Fruit fly (Drosophila melanogaster): ENCODE data around the gene Sf3b3.
A peak's percentile ranks its signal among the peaks of the same experiment; 100 is the strongest.

The Sf3b3 gene

DNA sequence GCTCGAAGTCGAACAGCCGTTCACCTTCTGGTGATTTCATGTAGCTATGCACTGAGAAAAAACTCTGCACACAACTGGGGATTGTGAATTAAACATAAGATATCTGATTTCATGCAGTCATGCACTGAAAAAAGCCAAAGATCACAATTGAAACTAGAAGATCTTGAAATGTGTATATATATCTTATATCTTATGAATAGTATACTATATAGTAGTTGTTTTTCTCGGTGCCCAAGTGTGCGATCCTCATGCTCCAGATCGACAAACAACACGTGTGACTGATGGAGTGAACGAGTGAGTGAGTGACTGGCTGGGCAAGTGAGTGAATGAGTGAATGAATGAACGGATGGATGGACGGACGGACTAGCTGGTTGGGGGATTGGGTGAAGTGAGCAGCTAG is 11.2 kb downstream of the Sf3b3 start (continued):
- TF ChIP-seq acj6 (GFP tag; optimal IDR thresholded peaks at IDR 0.05): peak; percentile 75
- TF ChIP-seq CG11294 (GFP tag; IDR thresholded peaks at IDR 0.05): peak; percentile 56
- peak; percentile 50 for TF ChIP-seq fd59A (GFP tag; optimal IDR thresholded peaks at IDR 0.05)
- TF ChIP-seq esn (GFP tag; optimal IDR thresholded peaks at IDR 0.05): peak; percentile 74
- peak; percentile 80 for TF ChIP-seq CG6808 (GFP tag; optimal IDR thresholded peaks at IDR 0.05)
- TF ChIP-seq CG32006 (GFP tag; optimal IDR thresholded peaks at IDR 0.05): peak; percentile 70
- TF ChIP-seq Ets21C (GFP tag; optimal IDR thresholded peaks at IDR 0.05): peak; percentile 16
- peak; percentile 56 for TF ChIP-seq CG1621 (tag; optimal IDR thresholded peaks at IDR 0.05)
- TF ChIP-seq CG6792 (GFP tag; optimal IDR thresholded peaks at IDR 0.05): peak; percentile 75
- peak in 1 of 2 experiments; percentile 70 for TF ChIP-seq ss (GFP tag; optimal IDR thresholded peaks at IDR 0.05)
- peak; percentile 43 for TF ChIP-seq CG4318 (GFP tag; optimal IDR thresholded peaks at IDR 0.05)
- peak; percentile 78 for TF ChIP-seq CG11902 (GFP tag; optimal IDR thresholded peaks at IDR 0.05)
- TF ChIP-seq CG9139 (GFP tag; optimal IDR thresholded peaks at IDR 0.05): peak; percentile 70
- TF ChIP-seq fkh (GFP tag; optimal IDR thresholded peaks at IDR 0.05): no peak
- peak; percentile 61 for TF ChIP-seq Smox (GFP tag; optimal IDR thresholded peaks at IDR 0.05)
- TF ChIP-seq Blimp-1 (GFP tag; optimal IDR thresholded peaks at IDR 0.05): peak; percentile 50
- peak; percentile 86 for TF ChIP-seq svp (GFP tag)
- peak; percentile 62 for TF ChIP-seq Hr4 (GFP tag; optimal IDR thresholded peaks at IDR 0.05)
- peak; percentile 7 for TF ChIP-seq dac (GFP tag; optimal IDR thresholded peaks at IDR 0.05)
- peak; percentile 79 for TF ChIP-seq CG10631 (GFP tag; optimal IDR thresholded peaks at IDR 0.05)
- peak; percentile 48 for TF ChIP-seq lz (GFP tag; optimal IDR thresholded peaks at IDR 0.05)
- TF ChIP-seq pdm3 (GFP tag; optimal IDR thresholded peaks at IDR 0.05): peak; percentile 78
- TF ChIP-seq topi (GFP tag; optimal IDR thresholded peaks at IDR 0.05): peak; percentile 71
- peak; percentile 48 for TF ChIP-seq Lpt (GFP tag; optimal IDR thresholded peaks at IDR 0.05)
- TF ChIP-seq Ets96B (tag; optimal IDR thresholded peaks at IDR 0.05): peak; percentile 89
- TF ChIP-seq Hr39 (GFP tag; optimal IDR thresholded peaks at IDR 0.05): peak; percentile 48
- TF ChIP-seq achi (GFP tag; optimal IDR thresholded peaks at IDR 0.05): peak; percentile 86

dm6 chr3L:820975-821598 is 12.1 kb downstream of the Sf3b3 start:
- 0 out of 2 replicates have a peak, but pooled peaks have one; percentile 42 for TF ChIP-seq CG15336 (GFP tag; IDR thresholded peaks at IDR 0.05)
- no peak for TF ChIP-seq lz (GFP tag; optimal IDR thresholded peaks at IDR 0.05)
- TF ChIP-seq cyc (GFP tag; optimal IDR thresholded peaks at IDR 0.05): no peak
- TF ChIP-seq CG10669 (GFP tag; optimal IDR thresholded peaks at IDR 0.05): no peak
- TF ChIP-seq Gug (GFP tag; IDR thresholded peaks at IDR 0.05): no peak
- TF ChIP-seq CG7368 (GFP tag; optimal IDR thresholded peaks at IDR 0.05): no peak
- TF ChIP-seq Ets21C (GFP tag; optimal IDR thresholded peaks at IDR 0.05): no peak
- TF ChIP-seq CG3919 (GFP tag; optimal IDR thresholded peaks at IDR 0.05): peak; percentile 8
- TF ChIP-seq CG6808 (GFP tag; optimal IDR thresholded peaks at IDR 0.05): no peak
- TF ChIP-seq Met (GFP tag; optimal IDR thresholded peaks at IDR 0.05): peak; percentile 17
- no peak for TF ChIP-seq eg (GFP tag; IDR thresholded peaks at IDR 0.05)
- TF ChIP-seq Hr38 (GFP tag; optimal IDR thresholded peaks at IDR 0.05): no peak
- no peak for TF ChIP-seq Sox15 (GFP tag; optimal IDR thresholded peaks at IDR 0.05)
- TF ChIP-seq Sox102F (GFP tag; optimal IDR thresholded peaks at IDR 0.05): peak; percentile 16
- TF ChIP-seq CG6792 (GFP tag; optimal IDR thresholded peaks at IDR 0.05): no peak
- peak; percentile 19 for TF ChIP-seq CG11902 (GFP tag; optimal IDR thresholded peaks at IDR 0.05)
- TF ChIP-seq CG4318 (GFP tag; optimal IDR thresholded peaks at IDR 0.05): no peak
- no peak for TF ChIP-seq salr (GFP tag; optimal IDR thresholded peaks at IDR 0.05)
- TF ChIP-seq CG6163 (GFP tag; IDR thresholded peaks at IDR 0.05): peak; percentile 60; the same call in 1 of the 3 replicates
- TF ChIP-seq topi (GFP tag; optimal IDR thresholded peaks at IDR 0.05): no peak
- no peak for TF ChIP-seq CG6276 (GFP tag; optimal IDR thresholded peaks at IDR 0.05)
- peak; percentile 1 for TF ChIP-seq Smox (GFP tag; optimal IDR thresholded peaks at IDR 0.05)
- peak; percentile 9 for TF ChIP-seq vri (GFP tag; optimal IDR thresholded peaks at IDR 0.05)
- TF ChIP-seq CG32006 (GFP tag; optimal IDR thresholded peaks at IDR 0.05): peak; percentile 13
- no peak for TF ChIP-seq CG11294 (GFP tag; IDR thresholded peaks at IDR 0.05)
- peak; percentile 28 for TF ChIP-seq CG8632 (GFP tag; optimal IDR thresholded peaks at IDR 0.05)
- peak; percentile 44 for TF ChIP-seq Hr4 (GFP tag; optimal IDR thresholded peaks at IDR 0.05)
- peak; percentile 3 for TF ChIP-seq CG3032 (tag; optimal IDR thresholded peaks at IDR 0.05)
- TF ChIP-seq CG8119 (GFP tag; IDR thresholded peaks at IDR 0.05): peak; percentile 34; the same call in 2 of the 3 replicates
- peak; percentile 47 for TF ChIP-seq CG34406 (GFP tag; optimal IDR thresholded peaks at IDR 0.05)
- TF ChIP-seq acj6 (GFP tag; optimal IDR thresholded peaks at IDR 0.05): peak; percentile 55
- no peak for TF ChIP-seq fd85E (GFP tag; optimal IDR thresholded peaks at IDR 0.05)
- no peak for TF ChIP-seq esn (GFP tag; optimal IDR thresholded peaks at IDR 0.05)
- TF ChIP-seq dsx (GFP tag; optimal IDR thresholded peaks at IDR 0.05; ENCODE audit: poor library complexity, severe bottlenecking): no peak
- peak; percentile 21 for TF ChIP-seq Hr39 (GFP tag; optimal IDR thresholded peaks at IDR 0.05)
